Fruit fly (Drosophila melanogaster) whole organism, embryonic: ENCODE measurements around the gene CG42674.
A peak's percentile ranks its signal among the peaks of the same experiment; 100 is the strongest.

Experiments
- CG12299 ChIP-seq: fragments of 200-800 bp; sonication (Bioruptor generic); optimal IDR thresholded peaks from 2 replicates; lab custom pipeline; 2018; ENCODE audit warnings: missing biosample characterization, mild to moderate bottlenecking, missing genetic modification characterization
- CG14050 ChIP-seq: fragments of 200-800 bp; sonication (Bioruptor generic); IDR thresholded peaks from 3 replicates; pipeline ENCODE4 v1.3.6; 2022; ENCODE audit warnings: missing biosample characterization, missing genetic modification characterization
- CG15601 ChIP-seq: fragments of 200-800 bp; sonication (Bioruptor generic); optimal IDR thresholded peaks from 3 replicates; lab custom pipeline; 2019; ENCODE audit warnings: missing biosample characterization, mild to moderate bottlenecking, missing genetic modification characterization, moderate library complexity
- CkIIα-i1 ChIP-seq: fragments of 200-800 bp; sonication (Bioruptor generic); IDR thresholded peaks from 2 replicates; pipeline ENCODE4 v1.3.6; 2022; ENCODE audit warnings: missing biosample characterization, missing genetic modification characterization
- Hmr ChIP-seq: fragments of 200-800 bp; sonication (Bioruptor generic); optimal IDR thresholded peaks from 3 replicates; lab custom pipeline; 2017; ENCODE audit warnings: mild to moderate bottlenecking, missing biosample characterization, missing genetic modification reagents, missing genetic modification characterization
- fd96Cb ChIP-seq: fragments of 200-800 bp; sonication (Bioruptor generic); optimal IDR thresholded peaks from 2 replicates; lab custom pipeline; 2018; ENCODE audit warnings: missing biosample characterization, mild to moderate bottlenecking, missing genetic modification characterization, moderate library complexity
- nom ChIP-seq: fragments of 200-800 bp; sonication (Bioruptor generic); optimal IDR thresholded peaks from 2 replicates; lab custom pipeline; 2017; ENCODE audit warnings: missing biosample characterization, missing genetic modification characterization, mild to moderate bottlenecking, moderate library complexity, missing genetic modification reagents

dm6 chr3L:20247513-20248173 lies 49.5 kb upstream of the CG42674 start, which contains the start of gene rdgC:
- TF ChIP-seq CG15601 (tag; lab: Kevin White, UChicago) (peak; percentile 85), Hmr (GFP tag; lab: Kevin White, UChicago) (peak; percentile 96), fd96Cb (peak; percentile 97), CG14050 (GFP tag; lab: Robert Waterston, UW) (peak; percentile 95), nom (no peak), CkIIα-i1 (GFP tag; lab: Robert Waterston, UW) (peak; percentile 93), CG12299 (peak; percentile 93)
